Worm (Caenorhabditis elegans): ENCODE data around the gene phyh-1.

ce11 chrIV:17284099-17284498, 24.9 kb upstream of the phyh-1 start, which contains the start of gene nra-1:
- no peak for TF ChIP-seq ref-1 (GFP tag; conservative IDR thresholded peaks at IDR 0.05)
- TF ChIP-seq flt-1 (GFP tag; IDR thresholded peaks at IDR 0.05) = no peak
- no peak for TF ChIP-seq klf-2 (GFP tag; conservative IDR thresholded peaks at IDR 0.05)
- no peak for TF ChIP-seq ztf-23 (GFP tag; IDR thresholded peaks at IDR 0.05)
- no peak for TF ChIP-seq T22C8.4 (GFP tag; IDR thresholded peaks at IDR 0.05)
- TF ChIP-seq tab-1 (GFP tag; IDR thresholded peaks at IDR 0.05) = no peak
- TF ChIP-seq cog-1 (tag; optimal IDR thresholded peaks at IDR 0.05) = no peak
